Fruit fly (Drosophila melanogaster) whole organism, embryonic: Measurements from ENCODE around the gene dbe.
A peak's percentile ranks its signal among the peaks of the same experiment; 100 is the strongest.

Experiments used
- Adf1 ChIP-seq: fragments of 200-800 bp; sonication (Bioruptor generic); IDR thresholded peaks from 2 replicates; pipeline ENCODE4 v1.3.6; 2022; ENCODE audit warnings: missing biosample characterization, missing genetic modification characterization
- Asciz ChIP-seq: fragments of 200-800 bp; sonication (Bioruptor generic); optimal IDR thresholded peaks from 2 replicates; lab custom pipeline; 2017; ENCODE audit warnings: missing biosample characterization, mild to moderate bottlenecking, missing genetic modification characterization, missing genetic modification reagents
- Atf-2 ChIP-seq: fragments of 200-800 bp; sonication (Bioruptor generic); optimal IDR thresholded peaks from 2 replicates; lab custom pipeline; 2016; ENCODE audit warnings: missing biosample characterization, missing genetic modification characterization
- Awh ChIP-seq: fragments of 200-800 bp; sonication (Bioruptor generic); IDR thresholded peaks from 2 replicates; pipeline ENCODE4, ENCODE4 v1.3.6; 2022; ENCODE audit warnings: missing biosample characterization, missing genetic modification characterization
- CG10209 ChIP-seq: fragments of 200-800 bp; sonication (Bioruptor generic); optimal IDR thresholded peaks from 3 replicates; lab custom pipeline; 2017; ENCODE audit warnings: missing biosample characterization, mild to moderate bottlenecking, missing genetic modification characterization, missing genetic modification reagents
- CG10565 ChIP-seq: fragments of 200-800 bp; sonication (Bioruptor generic); optimal IDR thresholded peaks from 3 replicates; lab custom pipeline; 2016; ENCODE audit warnings: missing biosample characterization, mild to moderate bottlenecking, missing genetic modification characterization
- CG11456 ChIP-seq: fragments of 200-800 bp; sonication (Bioruptor generic); IDR thresholded peaks from 3 replicates; pipeline ENCODE4 v1.3.6; 2022; ENCODE audit warnings: missing biosample characterization, missing genetic modification characterization
- CG13123 ChIP-seq: fragments of 200-800 bp; sonication (Bioruptor generic); optimal IDR thresholded peaks from 2 replicates; lab custom pipeline; 2016; ENCODE audit warnings: missing biosample characterization, missing genetic modification characterization
- CG14710 ChIP-seq: fragments of 200-800 bp; sonication (Bioruptor generic); optimal IDR thresholded peaks from 3 replicates; lab custom pipeline; 2019; ENCODE audit warnings: missing biosample characterization, mild to moderate bottlenecking, missing genetic modification characterization, moderate library complexity
- CG15479 ChIP-seq: fragments of 200-800 bp; sonication (Bioruptor generic); optimal IDR thresholded peaks from 3 replicates; lab custom pipeline; 2019; ENCODE audit warnings: missing biosample characterization, mild to moderate bottlenecking, missing genetic modification characterization, moderate library complexity
- CG17328 ChIP-seq: fragments of 200-800 bp; sonication (Bioruptor generic); IDR thresholded peaks from 2 replicates; pipeline ENCODE4 v1.3.6; 2022; ENCODE audit warnings: missing biosample characterization, missing genetic modification characterization
- CG17359 ChIP-seq: fragments of 200-800 bp; sonication (Bioruptor generic); optimal IDR thresholded peaks from 3 replicates; lab custom pipeline; 2018; ENCODE audit warnings: missing biosample characterization, mild to moderate bottlenecking, missing genetic modification characterization, moderate library complexity
- CG43689 ChIP-seq: fragments of 200-800 bp; sonication (Bioruptor generic); IDR thresholded peaks from 2 replicates; pipeline ENCODE4 v1.3.6; 2022; ENCODE audit warnings: missing biosample characterization, missing genetic modification characterization
- CG4404 ChIP-seq: fragments of 200-800 bp; sonication (Bioruptor generic); IDR thresholded peaks from 2 replicates; pipeline ENCODE4 v1.3.6; 2022; ENCODE audit warnings: missing biosample characterization, missing genetic modification characterization
- CG4424 ChIP-seq: fragments of 200-800 bp; sonication (Bioruptor generic); optimal IDR thresholded peaks from 3 replicates; lab custom pipeline; 2016; ENCODE audit warnings: missing biosample characterization, missing genetic modification characterization
- CG5953 ChIP-seq: fragments of 200-800 bp; sonication (Bioruptor generic); IDR thresholded peaks from 2 replicates; pipeline ENCODE4 v1.3.6; 2022; ENCODE audit warnings: missing biosample characterization, missing genetic modification characterization
- CG7745 ChIP-seq: fragments of 200-800 bp; sonication (Bioruptor generic); optimal IDR thresholded peaks from 2 replicates; lab custom pipeline; 2018; ENCODE audit warnings: missing biosample characterization, mild to moderate bottlenecking, missing genetic modification characterization, moderate library complexity
- CG8478 ChIP-seq: fragments of >200 bp; optimal IDR thresholded peaks from 2 replicates; lab custom pipeline; 2018
- CG8944 ChIP-seq: fragments of 200-800 bp; sonication (Bioruptor generic); optimal IDR thresholded peaks from 3 replicates; lab custom pipeline; 2016; ENCODE audit warnings: missing biosample characterization, missing genetic modification characterization
- CG9215 ChIP-seq: fragments of 200-800 bp; sonication (Bioruptor generic); IDR thresholded peaks from 2 replicates; pipeline ENCODE4 v1.3.6; 2022; ENCODE audit warnings: missing biosample characterization, missing genetic modification characterization
- CG9727 ChIP-seq: fragments of 200-800 bp; sonication (Bioruptor generic); optimal IDR thresholded peaks from 3 replicates; lab custom pipeline; 2017; ENCODE audit warnings: missing biosample characterization, mild to moderate bottlenecking, missing genetic modification characterization
- CHES-1-like ChIP-seq: fragments of 200-800 bp; sonication (Bioruptor generic); optimal IDR thresholded peaks from 2 replicates; lab custom pipeline; 2016; ENCODE audit warnings: missing biosample characterization, missing genetic modification characterization
- Chrac-16 ChIP-seq: fragments of 200-800 bp; sonication (Bioruptor generic); optimal IDR thresholded peaks from 3 replicates; lab custom pipeline; 2016; ENCODE audit warnings: missing biosample characterization, missing genetic modification characterization
- D ChIP-seq, 2 experiments: fragments of 200-800 bp in 1 of 2; fragments of >200 bp in 1 of 2; sonication (Bioruptor generic) in 1 of 2; optimal IDR thresholded peaks; 2 replicates in 1 of 2; 3 replicates in 1 of 2; lab custom pipeline; 2017; ENCODE audit warnings: mild to moderate bottlenecking in 1 of 2, missing biosample characterization in 1 of 2, missing genetic modification characterization in 1 of 2, missing genetic modification reagents in 1 of 2
- Dbx ChIP-seq: fragments of 200-800 bp; sonication (Bioruptor generic); IDR thresholded peaks from 3 replicates; pipeline ENCODE4 v1.3.6; 2022; ENCODE audit warnings: missing biosample characterization, missing genetic modification characterization
- Dfd ChIP-seq, 2 experiments: fragments of >200 bp; optimal IDR thresholded peaks; 2 replicates each; lab custom pipeline; 2017; ENCODE audit warnings: missing biosample characterization in 2 of 2, missing genetic modification characterization in 2 of 2
- ERR ChIP-seq: fragments of 200-800 bp; sonication (Bioruptor generic); optimal IDR thresholded peaks from 2 replicates; lab custom pipeline; 2016; ENCODE audit warnings: missing biosample characterization, missing genetic modification characterization
- HmgD ChIP-seq: fragments of 200-800 bp; sonication (Bioruptor generic); optimal IDR thresholded peaks from 3 replicates; lab custom pipeline; 2016; ENCODE audit warnings: missing biosample characterization, missing genetic modification characterization
- Hr39 ChIP-seq: fragments of >200 bp; optimal IDR thresholded peaks from 2 replicates; lab custom pipeline; 2017
- Sox100B ChIP-seq: fragments of 200-800 bp; sonication (Bioruptor generic); optimal IDR thresholded peaks from 3 replicates; lab custom pipeline; 2018; ENCODE audit warnings: missing biosample characterization, mild to moderate bottlenecking, missing genetic modification characterization
- Taf1 ChIP-seq: fragments of 200-800 bp; sonication (Bioruptor generic); IDR thresholded peaks from 2 replicates; pipeline ENCODE4 v1.3.6; 2022; ENCODE audit warnings: missing biosample characterization, missing genetic modification characterization
- Usf ChIP-seq: fragments of 200-800 bp; sonication (Bioruptor generic); optimal IDR thresholded peaks from 2 replicates; lab custom pipeline; 2017; ENCODE audit warnings: missing genotype, missing biosample characterization, missing genetic modification characterization
- Xbp1 ChIP-seq: fragments of 200-800 bp; sonication (Bioruptor generic); optimal IDR thresholded peaks from 3 replicates; lab custom pipeline; 2016; ENCODE audit warnings: missing biosample characterization, mild to moderate bottlenecking, missing genetic modification characterization
- bowl ChIP-seq: fragments of 200-800 bp; sonication (Bioruptor generic); IDR thresholded peaks from 2 replicates; pipeline ENCODE4 v1.3.6; 2022; ENCODE audit warnings: missing biosample characterization, missing genetic modification characterization
- cad ChIP-seq: fragments of >200 bp; optimal IDR thresholded peaks from 2 replicates; lab custom pipeline; 2017; ENCODE audit warnings: missing biosample characterization, missing genetic modification characterization
- chif ChIP-seq, 2 experiments: fragments of 200-800 bp; sonication (Bioruptor generic); optimal IDR thresholded peaks; 3 replicates each; lab custom pipeline; 2016; ENCODE audit warnings: missing biosample characterization in 2 of 2, missing genetic modification characterization in 2 of 2
- chm ChIP-seq: fragments of 200-800 bp; sonication (Bioruptor generic); IDR thresholded peaks from 2 replicates; pipeline ENCODE4 v1.3.6; 2022; ENCODE audit warnings: missing biosample characterization, missing genetic modification characterization
- danr ChIP-seq: fragments of 200-800 bp; sonication (Bioruptor generic); IDR thresholded peaks from 2 replicates; pipeline ENCODE4 v1.3.6; 2022; ENCODE audit warnings: missing biosample characterization, missing genetic modification characterization
- gce ChIP-seq: fragments of 200-800 bp; sonication (Bioruptor generic); IDR thresholded peaks from 3 replicates; pipeline ENCODE4 v1.3.6; 2022; ENCODE audit warnings: missing biosample characterization, missing genetic modification characterization
- hbn ChIP-seq: fragments of 200-800 bp; sonication (Bioruptor generic); IDR thresholded peaks from 2 replicates; pipeline ENCODE4 v1.3.6; 2022; ENCODE audit warnings: missing biosample characterization, missing genetic modification characterization; ENCODE audit not compliant: partially characterized antibody
- hkb ChIP-seq, 2 experiments: fragments of 200-800 bp in 1 of 2; fragments of >200 bp in 1 of 2; sonication (Bioruptor generic) in 1 of 2; IDR thresholded peaks in 1 of 2; optimal IDR thresholded peaks in 1 of 2; 2 replicates each; pipeline versions ENCODE4 v1.3.6 to Lab custom; 2017 to 2022; ENCODE audit warnings: missing biosample characterization in 1 of 2, missing genetic modification characterization in 1 of 2
- hth ChIP-seq: fragments of >200 bp; optimal IDR thresholded peaks from 2 replicates; lab custom pipeline; 2017; ENCODE audit warnings: inconsistent platforms
- inv ChIP-seq: fragments of 200-800 bp; sonication (Bioruptor generic); IDR thresholded peaks from 2 replicates; pipeline ENCODE4 v1.3.6; 2022; ENCODE audit warnings: missing biosample characterization, missing genetic modification characterization; ENCODE audit not compliant: partially characterized antibody
- ken ChIP-seq: fragments of 200-800 bp; sonication (Bioruptor generic); IDR thresholded peaks from 3 replicates; pipeline ENCODE4 v1.3.6; 2022; ENCODE audit warnings: missing biosample characterization, missing genetic modification characterization
- knrl ChIP-seq: fragments of 200-800 bp; sonication (Bioruptor generic); IDR thresholded peaks from 3 replicates; pipeline ENCODE4 v1.3.6; 2022; ENCODE audit warnings: missing biosample characterization, missing genetic modification characterization; ENCODE audit not compliant: partially characterized antibody
- maf-S ChIP-seq: fragments of 200-800 bp; sonication (Bioruptor generic); optimal IDR thresholded peaks from 2 replicates; lab custom pipeline; 2016; ENCODE audit warnings: missing biosample characterization, missing genetic modification characterization
- nerfin-1 ChIP-seq: fragments of 200-800 bp; sonication (Bioruptor generic); optimal IDR thresholded peaks from 3 replicates; lab custom pipeline; 2019; ENCODE audit warnings: missing biosample characterization, mild to moderate bottlenecking, missing genetic modification characterization, moderate library complexity
- sqz ChIP-seq: fragments of 200-800 bp; sonication (Bioruptor generic); optimal IDR thresholded peaks from 3 replicates; lab custom pipeline; 2018; ENCODE audit warnings: missing biosample characterization, mild to moderate bottlenecking, missing genetic modification characterization
- ssp ChIP-seq: fragments of 200-800 bp; sonication (Bioruptor generic); IDR thresholded peaks from 2 replicates; pipeline ENCODE4 v1.3.6; 2022; ENCODE audit warnings: missing biosample characterization, missing genetic modification characterization
- stc ChIP-seq: fragments of 200-800 bp; sonication (Bioruptor generic); IDR thresholded peaks from 2 replicates; pipeline ENCODE4 v1.3.6; 2022; ENCODE audit warnings: missing biosample characterization, missing genetic modification characterization
- tx ChIP-seq: fragments of 200-800 bp; sonication (Bioruptor generic); optimal IDR thresholded peaks from 2 replicates; lab custom pipeline; 2016; ENCODE audit warnings: missing biosample characterization, missing genetic modification characterization

dbe gene

DNA sequence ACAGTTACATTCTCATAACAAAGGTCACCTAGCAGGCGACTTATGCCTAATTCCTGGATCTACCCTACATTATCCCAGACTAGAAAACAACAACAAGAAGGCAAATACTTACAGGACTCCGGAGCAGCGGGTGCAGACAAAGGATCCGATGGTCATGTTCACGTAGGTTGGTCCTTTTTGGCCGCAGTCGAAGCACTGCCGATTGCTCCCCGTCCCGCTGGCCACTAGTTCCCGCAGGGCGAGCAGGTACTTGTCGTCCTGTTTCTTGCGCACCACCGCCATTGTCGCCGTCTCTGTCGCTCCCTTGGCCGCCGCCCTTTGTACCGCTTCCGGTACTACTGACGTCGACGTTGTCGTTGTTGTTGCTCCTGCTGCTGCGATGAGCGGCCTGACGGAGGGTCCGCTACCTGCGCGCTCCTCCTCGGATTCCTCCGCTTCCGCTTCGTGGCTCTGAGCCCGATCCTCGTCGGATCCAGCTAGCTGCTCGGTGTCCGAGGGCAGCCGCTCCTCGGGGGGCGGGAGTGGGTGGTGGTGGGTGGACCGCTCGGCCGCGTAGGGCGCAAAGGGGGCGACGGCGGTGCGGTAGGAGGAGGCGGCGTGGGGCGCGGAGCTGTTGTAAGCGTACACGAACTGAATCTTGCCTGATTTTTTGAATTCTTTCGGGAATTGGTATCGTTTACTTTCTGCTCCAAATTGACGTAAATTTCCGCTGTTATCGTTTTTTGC, 19.7 kb downstream of the dbe start (continued):
- no peak for TF ChIP-seq Dbx (GFP tag; lab: Robert Waterston, UW)
- no peak for TF ChIP-seq hkb (optimal IDR thresholded peaks at IDR 0.05; lab: Kevin White, UChicago)
- TF ChIP-seq hkb (GFP tag; IDR thresholded peaks at IDR 0.05; lab: Robert Waterston, UW), result no peak
- TF ChIP-seq CG15479 (GFP tag; lab: Kevin White, UChicago), result peak; percentile 86
- no peak for TF ChIP-seq CG43689
- no peak for TF ChIP-seq CG8944 (GFP tag; lab: Kevin White, UChicago)
- no peak for TF ChIP-seq CG9215 (GFP tag; lab: Robert Waterston, UW)
- peak; percentile 57 for TF ChIP-seq D (optimal IDR thresholded peaks at IDR 0.05; lab: Kevin White, UChicago)
- no peak for TF ChIP-seq D (GFP tag; optimal IDR thresholded peaks at IDR 0.05; lab: Kevin White, UChicago)
- TF ChIP-seq ERR (GFP tag; lab: Kevin White, UChicago), result no peak
- no peak for TF ChIP-seq Xbp1 (GFP tag; lab: Kevin White, UChicago)
- TF ChIP-seq CG4404, result no peak
- no peak for TF ChIP-seq CG13123
- TF ChIP-seq Chrac-16 (GFP tag; lab: Kevin White, UChicago), result no peak
- no peak for TF ChIP-seq CG14710 (tag; lab: Kevin White, UChicago)
- no peak for TF ChIP-seq CHES-1-like (GFP tag; lab: Kevin White, UChicago)
- peak; percentile 23 for TF ChIP-seq HmgD (GFP tag; lab: Kevin White, UChicago)
- TF ChIP-seq CG11456 (GFP tag; lab: Robert Waterston, UW), result 0 out of 3 replicates have a peak, but pooled peaks have one; percentile 18
- no peak for TF ChIP-seq gce (GFP tag; lab: Robert Waterston, UW)
- no peak for TF ChIP-seq sqz
- TF ChIP-seq chif (GFP tag; optimal IDR thresholded peaks at IDR 0.05; lab: Kevin White, UChicago), result no peak
- no peak for TF ChIP-seq CG7745 (tag; lab: Kevin White, UChicago)
- no peak for TF ChIP-seq CG5953 (GFP tag; lab: Robert Waterston, UW)
- TF ChIP-seq Adf1 (GFP tag; lab: Robert Waterston, UW), result no peak
- no peak for TF ChIP-seq CG4424 (GFP tag; lab: Kevin White, UChicago)
- TF ChIP-seq CG10565 (GFP tag; lab: Kevin White, UChicago), result no peak
- no peak for TF ChIP-seq nerfin-1 (tag; lab: Kevin White, UChicago)
- no peak for TF ChIP-seq Dfd (GFP tag; optimal IDR thresholded peaks at IDR 0.05; lab: Kevin White, UChicago)
- no peak for TF ChIP-seq CG17359 (tag; lab: Kevin White, UChicago)
- no peak for TF ChIP-seq maf-S (GFP tag; lab: Kevin White, UChicago)
- TF ChIP-seq hth (lab: Kevin White, UChicago), result no peak
- no peak for TF ChIP-seq CG9727 (GFP tag; lab: Kevin White, UChicago)
- TF ChIP-seq inv (GFP tag; lab: Robert Waterston, UW), result no peak
- no peak for TF ChIP-seq cad (GFP tag; lab: Kevin White, UChicago)
- TF ChIP-seq CG10209 (GFP tag; lab: Kevin White, UChicago), result no peak
- TF ChIP-seq ssp (GFP tag; lab: Robert Waterston, UW), result no peak
- no peak for TF ChIP-seq Sox100B (GFP tag; lab: Kevin White, UChicago)
- TF ChIP-seq CG17328, result no peak
- no peak for TF ChIP-seq Hr39 (lab: Kevin White, UChicago)
- 0 out of 2 replicates have a peak, but pooled peaks have one; percentile 19 for TF ChIP-seq chm (GFP tag; lab: Robert Waterston, UW)
- no peak for TF ChIP-seq CG8478 (lab: Kevin White, UChicago)
- no peak for TF ChIP-seq Awh (GFP tag; lab: Robert Waterston, UW)
- TF ChIP-seq hbn (GFP tag; lab: Robert Waterston, UW), result 0 out of 2 replicates have a peak, but pooled peaks have one; percentile 22
- TF ChIP-seq Asciz (GFP tag; lab: Kevin White, UChicago), result no peak
- no peak for TF ChIP-seq Taf1 (GFP tag; lab: Robert Waterston, UW)
- TF ChIP-seq Usf, result no peak
- TF ChIP-seq tx (GFP tag; lab: Kevin White, UChicago), result no peak
- no peak for TF ChIP-seq bowl
- TF ChIP-seq Atf-2 (GFP tag; lab: Kevin White, UChicago), result no peak
- no peak for TF ChIP-seq stc (GFP tag; lab: Robert Waterston, UW)
- TF ChIP-seq ken (GFP tag; lab: Robert Waterston, UW), result no peak
- TF ChIP-seq danr, result no peak
- TF ChIP-seq knrl (GFP tag; lab: Robert Waterston, UW), result no peak
